Fruit fly (Drosophila melanogaster): ENCODE results near the gene Wnk.
A peak's percentile ranks its signal among the peaks of the same experiment; 100 is the strongest.

The Wnk gene

DNA sequence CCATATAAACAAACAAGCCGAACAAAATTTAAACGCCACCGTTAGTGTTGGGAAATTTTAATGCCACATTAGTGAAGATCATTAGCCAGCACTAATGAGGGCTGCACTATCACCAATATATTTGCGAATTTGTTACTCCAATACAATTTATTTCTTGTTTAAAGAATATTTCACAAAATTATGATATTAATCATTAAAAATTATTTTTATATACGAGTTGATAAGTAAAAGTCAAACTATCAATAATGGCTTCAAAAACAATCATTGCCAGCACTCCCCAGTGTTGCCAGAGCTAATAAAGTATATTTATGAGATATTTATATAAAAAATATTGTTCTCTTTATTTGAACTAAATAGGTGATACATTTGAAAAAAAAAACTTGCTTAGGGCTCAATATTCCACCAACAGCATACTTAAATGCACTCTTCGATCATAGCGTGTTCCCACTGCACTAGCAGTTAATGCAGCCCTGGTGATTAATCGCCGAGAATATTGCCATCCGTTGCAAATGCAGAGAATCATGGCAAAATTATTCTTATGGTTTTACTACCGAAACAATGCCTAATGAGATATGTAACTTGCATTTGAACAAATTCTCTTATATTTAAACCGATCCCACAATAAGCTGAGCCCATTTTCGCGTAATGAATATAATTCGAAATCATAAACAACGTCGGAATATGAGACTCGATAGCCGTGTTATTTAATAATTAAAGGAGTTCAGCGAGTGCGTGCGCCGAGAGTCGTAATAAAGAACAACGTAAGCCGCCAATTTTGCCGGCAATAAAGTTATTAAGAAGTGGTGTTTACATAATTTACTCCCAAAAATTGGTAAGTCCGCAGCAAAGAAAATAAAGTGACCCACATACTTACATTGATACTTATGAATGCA is 38.7 kb downstream of the Wnk start, which contains the start of the genes SAK and Cdk12:
SAK (minus strand) TSS at position 65 of the 893 bp plus-strand sequence.
Cdk12 (plus strand) TSS at position 484 of the 893 bp plus-strand sequence.
- TF ChIP-seq D (optimal IDR thresholded peaks at IDR 0.05) (no peak), D (GFP tag; optimal IDR thresholded peaks at IDR 0.05) (peak; percentile 81), sd (tag; optimal IDR thresholded peaks at IDR 0.05) (peak; percentile 43), CG4328 (GFP tag; optimal IDR thresholded peaks at IDR 0.05) (peak; percentile 87), fd102C (GFP tag; optimal IDR thresholded peaks at IDR 0.05) (no peak), CG4730 (GFP tag; IDR thresholded peaks at IDR 0.05) (no peak; the same call in 1 of the 2 replicates), cwo (GFP tag; optimal IDR thresholded peaks at IDR 0.05) (peak; percentile 66), Poxn (GFP tag; IDR thresholded peaks at IDR 0.05) (no peak; the same call in 1 of the 2 replicates), B-H2 (GFP tag; optimal IDR thresholded peaks at IDR 0.05) (peak; percentile 92), CG17186 (GFP tag; optimal IDR thresholded peaks at IDR 0.05) (no peak), esg (GFP tag; conservative IDR thresholded peaks at IDR 0.05) (peak; percentile 75), CG6175 (GFP tag; IDR thresholded peaks at IDR 0.05) (peak; percentile 53), pum (GFP tag; optimal IDR thresholded peaks at IDR 0.05) (peak; percentile 60), C15 (GFP tag; IDR thresholded peaks at IDR 0.05) (0 out of 3 replicates have a peak, but pooled peaks have one; percentile 56), chinmo (GFP tag; IDR thresholded peaks at IDR 0.05; ENCODE audit: partially characterized antibody) (peak; percentile 71; the same call in 1 of the 4 replicates), CG15514 (GFP tag; optimal IDR thresholded peaks at IDR 0.05) (peak; percentile 84), grau (tag; optimal IDR thresholded peaks at IDR 0.05) (peak; percentile 92), sc (optimal IDR thresholded peaks at IDR 0.05) (no peak), sc (GFP tag; optimal IDR thresholded peaks at IDR 0.05) (peak; percentile 77), CG33213 (GFP tag; optimal IDR thresholded peaks at IDR 0.05) (no peak), CG18619 (GFP tag; optimal IDR thresholded peaks at IDR 0.05) (peak; percentile 87), CG16863 (GFP tag; optimal IDR thresholded peaks at IDR 0.05) (peak; percentile 54), chif (GFP tag; optimal IDR thresholded peaks at IDR 0.05) (peak in 1 of 2 experiments; percentile 57), Fer3 (tag; optimal IDR thresholded peaks at IDR 0.05) (peak; percentile 82), bowl (GFP tag; IDR thresholded peaks at IDR 0.05) (0 out of 2 replicates have a peak, but pooled peaks have one; percentile 30), H2.0 (GFP tag; IDR thresholded peaks at IDR 0.05) (peak; percentile 69), CG6683 (GFP tag; optimal IDR thresholded peaks at IDR 0.05) (peak; percentile 34), CG31441 (GFP tag; IDR thresholded peaks at IDR 0.05) (peak; percentile 96), CG7839 (tag; optimal IDR thresholded peaks at IDR 0.05) (peak; percentile 88), CG15601 (tag; optimal IDR thresholded peaks at IDR 0.05) (peak; percentile 82), CG3838 (GFP tag; optimal IDR thresholded peaks at IDR 0.05) (peak; percentile 47), Sin3A (optimal IDR thresholded peaks at IDR 0.05) (no peak), CG7556 (GFP tag; optimal IDR thresholded peaks at IDR 0.05) (peak; percentile 87), tin (GFP tag; optimal IDR thresholded peaks at IDR 0.05) (peak; percentile 86), gce (GFP tag; IDR thresholded peaks at IDR 0.05) (0 out of 3 replicates have a peak, but pooled peaks have one; percentile 30), CG1024 (GFP tag; IDR thresholded peaks at IDR 0.05) (peak; percentile 77), Kr (GFP tag; optimal IDR thresholded peaks at IDR 0.05) (no peak), Abd-B (GFP tag; optimal IDR thresholded peaks at IDR 0.05) (peak; percentile 91), CG17385 (GFP tag; optimal IDR thresholded peaks at IDR 0.05) (peak; percentile 80), croc (GFP tag; conservative IDR thresholded peaks at IDR 0.05) (peak; percentile 50; the same call in 2 of the 3 replicates), CG16779 (GFP tag; IDR thresholded peaks at IDR 0.05) (0 out of 2 replicates have a peak, but pooled peaks have one; percentile 30), Trl (optimal IDR thresholded peaks at IDR 0.05) (no peak), Trl (GFP tag; optimal IDR thresholded peaks at IDR 0.05) (peak; percentile 49), wdn (GFP tag; IDR thresholded peaks at IDR 0.05) (peak; percentile 76), nerfin-2 (GFP tag; IDR thresholded peaks at IDR 0.05; ENCODE audit: partially characterized antibody) (no peak), HHEX (GFP tag; optimal IDR thresholded peaks at IDR 0.05) (peak; percentile 85), dmrt99B (tag; optimal IDR thresholded peaks at IDR 0.05) (peak; percentile 83), CG18599 (GFP tag; optimal IDR thresholded peaks at IDR 0.05) (peak; percentile 89), Ptx1 (GFP tag; IDR thresholded peaks at IDR 0.05) (peak; percentile 88)
